Fruit fly (Drosophila melanogaster) whole organism, embryonic: ENCODE data around the gene cv-c.

Experiments used
- Antp ChIP-seq: fragments of 200-800 bp; sonication (Bioruptor generic); optimal IDR thresholded peaks from 3 replicates; lab custom pipeline; 2016; ENCODE audit warnings: missing biosample characterization, missing genetic modification characterization
- BEAF-32 ChIP-seq: fragments of 200-800 bp; sonication (Bioruptor generic); optimal IDR thresholded peaks from 3 replicates; lab custom pipeline; 2017; ENCODE audit warnings: missing biosample characterization, missing genetic modification characterization, mild to moderate bottlenecking, moderate library complexity, missing genetic modification reagents
- CG10147 ChIP-seq: fragments of 200-800 bp; sonication (Bioruptor generic); optimal IDR thresholded peaks from 2 replicates; lab custom pipeline; 2019; ENCODE audit warnings: missing biosample characterization, mild to moderate bottlenecking, missing genetic modification characterization, moderate library complexity
- CG1024 ChIP-seq: fragments of 200-800 bp; sonication (Bioruptor generic); IDR thresholded peaks from 2 replicates; pipeline ENCODE4 v1.3.6; 2022; ENCODE audit warnings: missing biosample characterization, missing genetic modification characterization
- CG10959 ChIP-seq: fragments of 200-800 bp; sonication (Bioruptor generic); IDR thresholded peaks from 2 replicates; pipeline ENCODE4 v1.3.6; 2022; ENCODE audit warnings: missing biosample characterization, missing genetic modification characterization
- CG12155 ChIP-seq: fragments of 200-800 bp; sonication (Bioruptor generic); optimal IDR thresholded peaks from 3 replicates; lab custom pipeline; 2016; ENCODE audit warnings: missing biosample characterization, missing genetic modification characterization
- CG13123 ChIP-seq: fragments of 200-800 bp; sonication (Bioruptor generic); optimal IDR thresholded peaks from 2 replicates; lab custom pipeline; 2016; ENCODE audit warnings: missing biosample characterization, missing genetic modification characterization
- CG13775 ChIP-seq: fragments of 200-800 bp; sonication (Bioruptor generic); optimal IDR thresholded peaks from 3 replicates; lab custom pipeline; 2017; ENCODE audit warnings: missing biosample characterization, mild to moderate bottlenecking, missing genetic modification characterization
- CG1602 ChIP-seq: fragments of 200-800 bp; sonication (Bioruptor generic); optimal IDR thresholded peaks from 3 replicates; lab custom pipeline; 2016; ENCODE audit warnings: missing biosample characterization, missing genetic modification characterization
- CG1603 ChIP-seq: fragments of 200-800 bp; sonication (Bioruptor generic); optimal IDR thresholded peaks from 2 replicates; lab custom pipeline; 2019; ENCODE audit warnings: missing biosample characterization, mild to moderate bottlenecking, missing genetic modification characterization, moderate library complexity
- CG16863 ChIP-seq: fragments of 200-800 bp; sonication (Bioruptor generic); optimal IDR thresholded peaks from 3 replicates; lab custom pipeline; 2016; ENCODE audit warnings: missing biosample characterization, missing genetic modification characterization
- CG2875 ChIP-seq: fragments of 200-800 bp; sonication (Bioruptor generic); optimal IDR thresholded peaks from 2 replicates; lab custom pipeline; 2017; ENCODE audit warnings: missing biosample characterization, mild to moderate bottlenecking, missing genetic modification characterization, missing genetic modification reagents
- CG30020 ChIP-seq: fragments of 200-800 bp; optimal IDR thresholded peaks from 2 replicates; lab custom pipeline; 2019; ENCODE audit warnings: missing biosample characterization, mild to moderate bottlenecking, missing genetic modification characterization, moderate library complexity
- CG3065 ChIP-seq: fragments of 200-800 bp; sonication (Bioruptor generic); optimal IDR thresholded peaks from 2 replicates; lab custom pipeline; 2016; ENCODE audit warnings: missing biosample characterization, missing genetic modification characterization
- CG31224 ChIP-seq: fragments of 200-800 bp; sonication (Bioruptor generic); IDR thresholded peaks from 2 replicates; pipeline ENCODE4 v1.3.6; 2022; ENCODE audit warnings: missing biosample characterization, missing genetic modification characterization
- CG3163 ChIP-seq: fragments of 200-800 bp; sonication (Bioruptor generic); optimal IDR thresholded peaks from 3 replicates; lab custom pipeline; 2016; ENCODE audit warnings: missing biosample characterization, missing genetic modification characterization
- CG34376 ChIP-seq: fragments of 200-800 bp; sonication (Bioruptor generic); optimal IDR thresholded peaks from 2 replicates; lab custom pipeline; 2018; ENCODE audit warnings: missing biosample characterization, mild to moderate bottlenecking, missing genetic modification characterization
- CG4404 ChIP-seq: fragments of 200-800 bp; sonication (Bioruptor generic); IDR thresholded peaks from 2 replicates; pipeline ENCODE4 v1.3.6; 2022; ENCODE audit warnings: missing biosample characterization, missing genetic modification characterization
- CG6175 ChIP-seq: fragments of 200-800 bp; sonication (Bioruptor generic); IDR thresholded peaks from 3 replicates; pipeline ENCODE4 v1.3.6; 2022; ENCODE audit warnings: missing biosample characterization, missing genetic modification characterization
- CG6254 ChIP-seq: fragments of 200-800 bp; sonication (Bioruptor generic); optimal IDR thresholded peaks from 3 replicates; lab custom pipeline; 2017; ENCODE audit warnings: mild to moderate bottlenecking, missing biosample characterization, missing genetic modification reagents, missing genetic modification characterization
- CG6683 ChIP-seq: fragments of 200-800 bp; sonication (Bioruptor generic); optimal IDR thresholded peaks from 2 replicates; lab custom pipeline; 2017; ENCODE audit warnings: missing biosample characterization, mild to moderate bottlenecking, missing genetic modification characterization, missing genetic modification reagents
- CG7357 ChIP-seq: fragments of 200-800 bp; sonication (Bioruptor generic); IDR thresholded peaks from 3 replicates; pipeline ENCODE4 v1.3.6; 2022; ENCODE audit warnings: missing biosample characterization, missing genetic modification characterization
- CG8388 ChIP-seq: fragments of 200-800 bp; sonication (Bioruptor generic); optimal IDR thresholded peaks from 2 replicates; lab custom pipeline; 2019; ENCODE audit warnings: missing biosample characterization, mild to moderate bottlenecking, missing genetic modification characterization, moderate library complexity
- CG8924 ChIP-seq: fragments of 200-800 bp; optimal IDR thresholded peaks from 3 replicates; lab custom pipeline; 2019; ENCODE audit warnings: missing biosample characterization, mild to moderate bottlenecking, missing genetic modification characterization, moderate library complexity
- CG9215 ChIP-seq: fragments of 200-800 bp; sonication (Bioruptor generic); IDR thresholded peaks from 2 replicates; pipeline ENCODE4 v1.3.6; 2022; ENCODE audit warnings: missing biosample characterization, missing genetic modification characterization
- CHES-1-like ChIP-seq: fragments of 200-800 bp; sonication (Bioruptor generic); optimal IDR thresholded peaks from 2 replicates; lab custom pipeline; 2016; ENCODE audit warnings: missing biosample characterization, missing genetic modification characterization
- CTCF ChIP-seq: fragments of 200-800 bp; sonication (Bioruptor generic); optimal IDR thresholded peaks from 2 replicates; lab custom pipeline; 2017; ENCODE audit warnings: missing biosample characterization, mild to moderate bottlenecking, missing genetic modification characterization, moderate library complexity
- Gsc ChIP-seq: fragments of 200-800 bp; sonication (Bioruptor generic); IDR thresholded peaks from 2 replicates; pipeline ENCODE4 v1.3.6; 2022; ENCODE audit warnings: missing biosample characterization, missing genetic modification characterization
- Med ChIP-seq: fragments of 200-800 bp; sonication (Bioruptor generic); peaks from one replicate; lab custom pipeline; 2016; ENCODE audit warnings: missing biosample characterization, missing genetic modification characterization, mild to moderate bottlenecking, inconsistent platforms, moderate library complexity
- Mrtf ChIP-seq: fragments of 200-800 bp; sonication (Bioruptor generic); IDR thresholded peaks from 3 replicates; pipeline ENCODE4 v1.3.6; 2022; ENCODE audit warnings: missing biosample characterization, missing genetic modification characterization
- Pdp1 ChIP-seq, 2 experiments: fragments of 200-800 bp; sonication (Bioruptor generic); optimal IDR thresholded peaks; 3 replicates each; lab custom pipeline; 2016; ENCODE audit warnings: missing biosample characterization in 2 of 2, missing genetic modification characterization in 2 of 2, mild to moderate bottlenecking in 1 of 2, moderate library complexity in 1 of 2
- Scr ChIP-seq: fragments of 200-800 bp; sonication (Bioruptor generic); IDR thresholded peaks from 2 replicates; pipeline ENCODE4 v1.3.6; 2022; ENCODE audit warnings: missing biosample characterization, missing genetic modification characterization; ENCODE audit not compliant: partially characterized antibody
- Side ChIP-seq: fragments of 200-800 bp; sonication (Bioruptor generic); optimal IDR thresholded peaks from 2 replicates; lab custom pipeline; 2016; ENCODE audit warnings: missing biosample characterization, missing genetic modification characterization
- ac ChIP-seq: fragments of 200-800 bp; sonication (Bioruptor generic); optimal IDR thresholded peaks from 3 replicates; lab custom pipeline; 2017; ENCODE audit warnings: missing biosample characterization, mild to moderate bottlenecking, missing genetic modification characterization
- aop ChIP-seq: fragments of 200-800 bp; sonication (Bioruptor generic); IDR thresholded peaks from 2 replicates; pipeline ENCODE4 v1.3.6; 2022; ENCODE audit warnings: missing biosample characterization, missing genetic modification characterization
- btn ChIP-seq: fragments of 200-800 bp; sonication (Bioruptor generic); optimal IDR thresholded peaks from 2 replicates; lab custom pipeline; 2016; ENCODE audit warnings: missing biosample characterization, missing genetic modification characterization
- chif ChIP-seq, 2 experiments: fragments of 200-800 bp; sonication (Bioruptor generic); optimal IDR thresholded peaks; 3 replicates each; lab custom pipeline; 2016; ENCODE audit warnings: missing biosample characterization in 2 of 2, missing genetic modification characterization in 2 of 2
- crol ChIP-seq: fragments of 200-800 bp; sonication (Bioruptor generic); IDR thresholded peaks from 2 replicates; pipeline ENCODE4 v1.3.6; 2022; ENCODE audit warnings: missing biosample characterization, missing genetic modification characterization
- dmrt11E ChIP-seq: fragments of 200-800 bp; sonication (Bioruptor generic); optimal IDR thresholded peaks from 3 replicates; lab custom pipeline; 2018; ENCODE audit warnings: missing biosample characterization, mild to moderate bottlenecking, missing genetic modification characterization, moderate library complexity
- fd96Cb ChIP-seq: fragments of 200-800 bp; sonication (Bioruptor generic); optimal IDR thresholded peaks from 2 replicates; lab custom pipeline; 2018; ENCODE audit warnings: missing biosample characterization, mild to moderate bottlenecking, missing genetic modification characterization, moderate library complexity
- fru ChIP-seq: fragments of >200 bp; optimal IDR thresholded peaks from 2 replicates; lab custom pipeline; 2017
- gem ChIP-seq: fragments of 200-800 bp; sonication (Bioruptor generic); optimal IDR thresholded peaks from 2 replicates; lab custom pipeline; 2019; ENCODE audit warnings: missing biosample characterization, mild to moderate bottlenecking, missing genetic modification characterization, moderate library complexity
- jing ChIP-seq: fragments of 200-800 bp; sonication (Bioruptor generic); optimal IDR thresholded peaks from 2 replicates; lab custom pipeline; 2018; ENCODE audit warnings: missing biosample characterization, mild to moderate bottlenecking, missing genetic modification characterization
- jumu ChIP-seq: fragments of 200-800 bp; sonication (Bioruptor generic); optimal IDR thresholded peaks from 3 replicates; lab custom pipeline; 2016; ENCODE audit warnings: missing biosample characterization, missing genetic modification characterization
- lmd ChIP-seq: fragments of 200-800 bp; sonication (Bioruptor generic); IDR thresholded peaks from 2 replicates; pipeline ENCODE4 v1.3.6; 2022; ENCODE audit warnings: missing biosample characterization, missing genetic modification characterization
- mam ChIP-seq: fragments of 200-800 bp; sonication (Bioruptor generic); optimal IDR thresholded peaks from 3 replicates; lab custom pipeline; 2016; ENCODE audit warnings: missing biosample characterization, missing genetic modification characterization
- nau ChIP-seq: fragments of 200-800 bp; sonication (Bioruptor generic); optimal IDR thresholded peaks from 3 replicates; lab custom pipeline; 2017; ENCODE audit warnings: missing biosample characterization, mild to moderate bottlenecking, missing genetic modification characterization, missing genetic modification reagents
- psq ChIP-seq: fragments of 200-800 bp; sonication (Bioruptor generic); optimal IDR thresholded peaks from 2 replicates; lab custom pipeline; 2017; ENCODE audit warnings: missing biosample characterization, missing genetic modification characterization
- repo ChIP-seq: fragments of 200-800 bp; sonication (Bioruptor generic); optimal IDR thresholded peaks from 2 replicates; lab custom pipeline; 2016; ENCODE audit warnings: missing biosample characterization, missing genetic modification characterization
- twi ChIP-seq: fragments of 200-800 bp; optimal IDR thresholded peaks from 2 replicates; lab custom pipeline; 2019; ENCODE audit warnings: missing biosample characterization, mild to moderate bottlenecking, missing genetic modification characterization, moderate library complexity
- unpg ChIP-seq: fragments of 200-800 bp; sonication (Bioruptor generic); optimal IDR thresholded peaks from 3 replicates; lab custom pipeline; 2018; ENCODE audit warnings: missing biosample characterization, mild to moderate bottlenecking, missing genetic modification characterization, moderate library complexity
- yki ChIP-seq: fragments of >200 bp; optimal IDR thresholded peaks from 3 replicates; lab custom pipeline; 2018

cv-c gene

dm6 chr3R:14386088-14386822 lies 95.3 kb downstream of the cv-c start (continued):
- TF ChIP-seq CG2875 (GFP tag; lab: Kevin White, UChicago): peak; percentile 43
- no peak for TF ChIP-seq Scr (GFP tag; lab: Robert Waterston, UW)
- peak; percentile 11 for TF ChIP-seq CG1602 (GFP tag; lab: Kevin White, UChicago)
- TF ChIP-seq CG13775 (GFP tag; lab: Kevin White, UChicago): peak; percentile 21
- TF ChIP-seq CG31224 (GFP tag; lab: Robert Waterston, UW): no peak
- no peak for TF ChIP-seq fru (lab: Kevin White, UChicago)
- TF ChIP-seq CG1024 (GFP tag; lab: Robert Waterston, UW): no peak
- TF ChIP-seq BEAF-32 (GFP tag; lab: Kevin White, UChicago): no peak
- no peak for TF ChIP-seq Gsc (GFP tag; lab: Robert Waterston, UW)
- no peak for TF ChIP-seq yki (lab: Kevin White, UChicago)
- no peak for TF ChIP-seq CG3163
- TF ChIP-seq ac: no peak
- no peak for TF ChIP-seq Antp (GFP tag; lab: Kevin White, UChicago)
- peak; percentile 31 for TF ChIP-seq unpg (GFP tag; lab: Kevin White, UChicago)
- TF ChIP-seq CG9215: no peak
- no peak for TF ChIP-seq chif (GFP tag; optimal IDR thresholded peaks at IDR 0.05; lab: Kevin White, UChicago)
- TF ChIP-seq CTCF (GFP tag; lab: Kevin White, UChicago): no peak
- no peak for TF ChIP-seq CG34376 (GFP tag; lab: Kevin White, UChicago)
- no peak for TF ChIP-seq aop (GFP tag; lab: Robert Waterston, UW)
- peak; percentile 2 for TF ChIP-seq twi (tag; lab: Kevin White, UChicago)
- no peak for TF ChIP-seq lmd (GFP tag; lab: Robert Waterston, UW)
- peak; percentile 47 for TF ChIP-seq CG8388 (GFP tag; lab: Kevin White, UChicago)
- 0 out of 2 replicates have a peak, but pooled peaks have one; percentile 25 for TF ChIP-seq CG4404 (GFP tag; lab: Robert Waterston, UW)
- peak; percentile 77 for TF ChIP-seq dmrt11E (tag; lab: Kevin White, UChicago)
- TF ChIP-seq repo (GFP tag; lab: Kevin White, UChicago): no peak
- TF ChIP-seq Side (GFP tag; lab: Kevin White, UChicago): no peak
- no peak for TF ChIP-seq mam (GFP tag; lab: Kevin White, UChicago)
- TF ChIP-seq gem: peak; percentile 68
- TF ChIP-seq Med (GFP tag; lab: Kevin White, UChicago): peak; percentile 19
- no peak for TF ChIP-seq CG10959 (GFP tag; lab: Robert Waterston, UW)
- no peak for TF ChIP-seq btn (GFP tag; lab: Kevin White, UChicago)
- TF ChIP-seq CG8924 (tag; lab: Kevin White, UChicago): peak; percentile 11
- TF ChIP-seq CG1603: peak; percentile 15
- no peak for TF ChIP-seq CG10147
- no peak for TF ChIP-seq nau (GFP tag; lab: Kevin White, UChicago)
- TF ChIP-seq CG7357 (GFP tag; lab: Robert Waterston, UW): no peak
- no peak for TF ChIP-seq CG6175 (GFP tag; lab: Robert Waterston, UW)
- peak; percentile 56 for TF ChIP-seq fd96Cb (tag; lab: Kevin White, UChicago)
- TF ChIP-seq crol (GFP tag; lab: Robert Waterston, UW): peak; percentile 69
- no peak for TF ChIP-seq CG13123 (GFP tag; lab: Kevin White, UChicago)
- TF ChIP-seq CG16863: no peak
- TF ChIP-seq jumu (GFP tag; lab: Kevin White, UChicago): no peak
- TF ChIP-seq CHES-1-like: no peak
- no peak for TF ChIP-seq jing (GFP tag; lab: Kevin White, UChicago)
- no peak for TF ChIP-seq psq (GFP tag; lab: Kevin White, UChicago)
- TF ChIP-seq Mrtf: no peak
- no peak for TF ChIP-seq CG30020
- no peak for TF ChIP-seq CG6683 (GFP tag; lab: Kevin White, UChicago)
- TF ChIP-seq CG6254 (GFP tag; lab: Kevin White, UChicago): peak; percentile 32
- no peak for TF ChIP-seq Pdp1 (GFP tag; optimal IDR thresholded peaks at IDR 0.05; lab: Kevin White, UChicago)
- no peak for TF ChIP-seq CG12155 (GFP tag; lab: Kevin White, UChicago)
- TF ChIP-seq CG3065 (GFP tag; lab: Kevin White, UChicago): no peak
